Worm (Caenorhabditis elegans): ENCODE measurements around the gene K08D9.9.

ce11 chrV:3256809-3257208 lies 20.3 kb upstream of the K08D9.9 start:
- TF ChIP-seq zag-1 (tag; optimal IDR thresholded peaks at IDR 0.05): no peak
- TF ChIP-seq dpl-1 (GFP tag; optimal IDR thresholded peaks at IDR 0.05): no peak
- TF ChIP-seq lin-39 (tag; optimal IDR thresholded peaks at IDR 0.05): no peak
- no peak for TF ChIP-seq T26A8.4 (GFP tag; IDR thresholded peaks at IDR 0.05)
- TF ChIP-seq nhr-77 (tag; optimal IDR thresholded peaks at IDR 0.05): no peak
- TF ChIP-seq hmg-1.1 (GFP tag; IDR thresholded peaks at IDR 0.05): no peak
- TF ChIP-seq mxl-2 (GFP tag; conservative IDR thresholded peaks at IDR 0.05): no peak
